Fruit fly (Drosophila melanogaster) whole organism, prepupa: ENCODE data around the gene CG11504.

ENCODE experiments used
- CG10631 ChIP-seq: fragments of 200-800 bp; sonication (Bioruptor generic); optimal IDR thresholded peaks from 2 replicates; lab custom pipeline; 2016; ENCODE audit warnings: missing biosample characterization, missing genetic modification characterization
- CG10669 ChIP-seq: fragments of 200-800 bp; sonication (Bioruptor generic); optimal IDR thresholded peaks from 3 replicates; lab custom pipeline; 2018; ENCODE audit warnings: missing biosample characterization, mild to moderate bottlenecking, missing genetic modification characterization, moderate library complexity
- CG11294 ChIP-seq: fragments of 200-800 bp; sonication (Bioruptor generic); IDR thresholded peaks from 2 replicates; pipeline ENCODE4 v1.3.6; 2022; ENCODE audit warnings: missing biosample characterization, missing genetic modification characterization
- CG11762 ChIP-seq: fragments of 200-800 bp; sonication (Bioruptor generic); optimal IDR thresholded peaks from 3 replicates; lab custom pipeline; 2016; ENCODE audit warnings: missing biosample characterization, missing genetic modification characterization; ENCODE audit not compliant: insufficient read depth
- CG11902 ChIP-seq: fragments of 200-800 bp; sonication (Bioruptor generic); optimal IDR thresholded peaks from 3 replicates; lab custom pipeline; 2016; ENCODE audit warnings: missing biosample characterization, missing genetic modification characterization
- CG15336 ChIP-seq: fragments of 200-800 bp; sonication (Bioruptor generic); IDR thresholded peaks from 2 replicates; pipeline ENCODE4 v1.3.6; 2022; ENCODE audit warnings: missing biosample characterization, missing genetic modification characterization
- CG1621 ChIP-seq: fragments of 200-800 bp; sonication (Bioruptor generic); optimal IDR thresholded peaks from 3 replicates; lab custom pipeline; 2018; ENCODE audit warnings: missing biosample characterization, mild to moderate bottlenecking, missing genetic modification characterization
- CG16779 ChIP-seq: fragments of 200-800 bp; sonication (Bioruptor generic); optimal IDR thresholded peaks from 3 replicates; lab custom pipeline; 2017; ENCODE audit warnings: missing biosample characterization, mild to moderate bottlenecking, missing genetic modification characterization
- CG3032 ChIP-seq: fragments of 200-800 bp; optimal IDR thresholded peaks from 2 replicates; lab custom pipeline; 2019; ENCODE audit warnings: missing biosample characterization, mild to moderate bottlenecking, missing genetic modification characterization, moderate library complexity
- CG31627 ChIP-seq: fragments of 200-800 bp; sonication (Bioruptor generic); optimal IDR thresholded peaks from 3 replicates; lab custom pipeline; 2016; ENCODE audit warnings: missing biosample characterization, missing genetic modification characterization
- CG34406 ChIP-seq: fragments of 200-800 bp; sonication (Bioruptor generic); optimal IDR thresholded peaks from 3 replicates; lab custom pipeline; 2016; ENCODE audit warnings: missing biosample characterization, missing genetic modification characterization
- CG3919 ChIP-seq: fragments of 200-800 bp; sonication (Bioruptor generic); optimal IDR thresholded peaks from 3 replicates; lab custom pipeline; 2016; ENCODE audit warnings: missing biosample characterization, missing genetic modification characterization
- CG6163 ChIP-seq: fragments of 200-800 bp; sonication (Bioruptor generic); IDR thresholded peaks from 3 replicates; pipeline ENCODE4 v1.3.6; 2022; ENCODE audit warnings: missing biosample characterization, missing genetic modification characterization
- CG6792 ChIP-seq: fragments of 200-800 bp; sonication (Bioruptor generic); optimal IDR thresholded peaks from 3 replicates; lab custom pipeline; 2016; ENCODE audit warnings: missing biosample characterization, missing genetic modification characterization
- CG6808 ChIP-seq: fragments of 200-800 bp; sonication (Bioruptor generic); optimal IDR thresholded peaks from 3 replicates; lab custom pipeline; 2017; ENCODE audit warnings: missing biosample characterization, missing genetic modification characterization, mild to moderate bottlenecking, moderate library complexity, missing genetic modification reagents
- CG7368 ChIP-seq: fragments of 200-800 bp; sonication (Bioruptor generic); optimal IDR thresholded peaks from 3 replicates; lab custom pipeline; 2016; ENCODE audit warnings: missing biosample characterization, missing genetic modification characterization
- CG8119 ChIP-seq: fragments of 200-800 bp; sonication (Bioruptor generic); IDR thresholded peaks from 3 replicates; pipeline ENCODE4 v1.3.6; 2022; ENCODE audit warnings: missing biosample characterization, missing genetic modification characterization
- CG8632 ChIP-seq: fragments of 200-800 bp; sonication (Bioruptor generic); optimal IDR thresholded peaks from 3 replicates; lab custom pipeline; 2016; ENCODE audit warnings: missing biosample characterization, missing genetic modification characterization
- CG9139 ChIP-seq: fragments of 200-800 bp; sonication (Bioruptor generic); optimal IDR thresholded peaks from 3 replicates; lab custom pipeline; 2017; ENCODE audit warnings: missing biosample characterization, mild to moderate bottlenecking, missing genetic modification characterization
- Eip75B ChIP-seq: fragments of 200-800 bp; sonication (Bioruptor generic); optimal IDR thresholded peaks from 3 replicates; lab custom pipeline; 2016; ENCODE audit warnings: missing biosample characterization, missing genetic modification characterization
- Eip78C ChIP-seq: fragments of 200-800 bp; sonication (Bioruptor generic); peaks from one replicate; lab custom pipeline; 2016; ENCODE audit warnings: missing biosample characterization, missing genetic modification characterization
- Eip93F ChIP-seq: fragments of 200-800 bp; sonication (Bioruptor generic); optimal IDR thresholded peaks from 2 replicates; lab custom pipeline; 2016; ENCODE audit warnings: missing biosample characterization, mild to moderate bottlenecking, missing genetic modification characterization
- Ets21C ChIP-seq: fragments of 200-800 bp; sonication (Bioruptor generic); optimal IDR thresholded peaks from 3 replicates; lab custom pipeline; 2016; ENCODE audit warnings: missing biosample characterization, missing genetic modification characterization
- Hr4 ChIP-seq: fragments of 200-800 bp; sonication (Bioruptor generic); optimal IDR thresholded peaks from 3 replicates; lab custom pipeline; 2016; ENCODE audit warnings: missing biosample characterization, missing genetic modification characterization
- OdsH ChIP-seq: fragments of 200-800 bp; sonication (Bioruptor generic); optimal IDR thresholded peaks from 3 replicates; lab custom pipeline; 2016; ENCODE audit warnings: missing biosample characterization, missing genetic modification characterization
- Smox ChIP-seq: fragments of 200-800 bp; sonication (Bioruptor generic); optimal IDR thresholded peaks from 3 replicates; lab custom pipeline; 2016; ENCODE audit warnings: missing biosample characterization, missing genetic modification characterization
- Sox102F ChIP-seq: fragments of 200-800 bp; sonication (Bioruptor generic); optimal IDR thresholded peaks from 2 replicates; lab custom pipeline; 2016; ENCODE audit warnings: missing biosample characterization, mild to moderate bottlenecking, missing genetic modification characterization
- Sox14 ChIP-seq: fragments of 200-800 bp; sonication (Bioruptor generic); optimal IDR thresholded peaks from 3 replicates; lab custom pipeline; 2016; ENCODE audit warnings: missing biosample characterization, missing genetic modification characterization
- Sox15 ChIP-seq: fragments of 200-800 bp; sonication (Bioruptor generic); optimal IDR thresholded peaks from 3 replicates; lab custom pipeline; 2016; ENCODE audit warnings: missing biosample characterization, missing genetic modification characterization
- achi ChIP-seq: fragments of 200-800 bp; sonication (Bioruptor generic); optimal IDR thresholded peaks from 3 replicates; lab custom pipeline; 2016; ENCODE audit warnings: missing biosample characterization, missing genetic modification characterization
- dac ChIP-seq: fragments of 200-800 bp; sonication (Bioruptor generic); optimal IDR thresholded peaks from 2 replicates; lab custom pipeline; 2017; ENCODE audit warnings: missing biosample characterization, mild to moderate bottlenecking, missing genetic modification characterization
- dsx ChIP-seq: fragments of 200-800 bp; optimal IDR thresholded peaks from 3 replicates; lab custom pipeline; 2019; ENCODE audit warnings: missing biosample characterization, mild to moderate bottlenecking, missing genetic modification characterization, moderate library complexity; ENCODE audit not compliant: poor library complexity, severe bottlenecking
- eg ChIP-seq: fragments of 200-800 bp; sonication (Bioruptor generic); IDR thresholded peaks from 3 replicates; pipeline ENCODE4 v1.3.6; 2022; ENCODE audit warnings: missing biosample characterization, missing genetic modification characterization
- esn ChIP-seq: fragments of 200-800 bp; sonication (Bioruptor generic); optimal IDR thresholded peaks from 2 replicates; lab custom pipeline; 2016; ENCODE audit warnings: missing biosample characterization, mild to moderate bottlenecking, missing genetic modification characterization, moderate library complexity
- fd59A ChIP-seq: fragments of 200-800 bp; sonication (Bioruptor generic); optimal IDR thresholded peaks from 2 replicates; lab custom pipeline; 2017; ENCODE audit warnings: missing biosample characterization, mild to moderate bottlenecking, missing genetic modification characterization, missing genetic modification reagents
- lz ChIP-seq: fragments of 200-800 bp; sonication (Bioruptor generic); optimal IDR thresholded peaks from 3 replicates; lab custom pipeline; 2016; ENCODE audit warnings: missing biosample characterization, missing genetic modification characterization
- net ChIP-seq: fragments of 200-800 bp; sonication (Bioruptor generic); optimal IDR thresholded peaks from 3 replicates; lab custom pipeline; 2016; ENCODE audit warnings: missing biosample characterization, missing genetic modification characterization
- pdm3 ChIP-seq: fragments of 200-800 bp; sonication (Bioruptor generic); optimal IDR thresholded peaks from 3 replicates; lab custom pipeline; 2016; ENCODE audit warnings: missing biosample characterization, missing genetic modification characterization
- spab ChIP-seq: fragments of 200-800 bp; sonication (Bioruptor generic); optimal IDR thresholded peaks from 2 replicates; lab custom pipeline; 2017; ENCODE audit warnings: missing biosample characterization, mild to moderate bottlenecking, missing genetic modification characterization, missing genetic modification reagents
- vri ChIP-seq: fragments of 200-800 bp; sonication (Bioruptor generic); optimal IDR thresholded peaks from 3 replicates; lab custom pipeline; 2016; ENCODE audit warnings: missing biosample characterization, mild to moderate bottlenecking, missing genetic modification characterization

Gene CG11504

dm6 chr3R:30030061-30030460, 32.4 kb downstream of the CG11504 start:
- no peak for TF ChIP-seq CG9139 (GFP tag; lab: Kevin White, UChicago)
- TF ChIP-seq vri, result no peak
- TF ChIP-seq dsx (GFP tag; lab: Kevin White, UChicago), result no peak
- TF ChIP-seq pdm3 (GFP tag; lab: Kevin White, UChicago), result no peak

dm6 chr3R:30032281-30032680, 34.6 kb downstream of the CG11504 start:
- no peak for TF ChIP-seq dac (GFP tag; lab: Kevin White, UChicago)
- no peak for TF ChIP-seq Ets21C (GFP tag; lab: Kevin White, UChicago)
- TF ChIP-seq CG7368 (GFP tag; lab: Kevin White, UChicago), result no peak
- no peak for TF ChIP-seq CG11902 (GFP tag; lab: Kevin White, UChicago)
- TF ChIP-seq CG6163, result no peak
- no peak for TF ChIP-seq CG6808 (GFP tag; lab: Kevin White, UChicago)
- TF ChIP-seq CG31627 (GFP tag; lab: Kevin White, UChicago), result no peak
- TF ChIP-seq CG6792 (GFP tag; lab: Kevin White, UChicago), result no peak
- no peak for TF ChIP-seq vri
- no peak for TF ChIP-seq CG11762
- no peak for TF ChIP-seq Eip93F (GFP tag; lab: Kevin White, UChicago)
- no peak for TF ChIP-seq CG8632 (GFP tag; lab: Kevin White, UChicago)
- TF ChIP-seq Eip75B (GFP tag; lab: Kevin White, UChicago), result no peak
- no peak for TF ChIP-seq CG10669 (GFP tag; lab: Kevin White, UChicago)
- TF ChIP-seq Smox (GFP tag; lab: Kevin White, UChicago), result no peak
- TF ChIP-seq CG1621 (tag; lab: Kevin White, UChicago), result no peak
- TF ChIP-seq OdsH (GFP tag; lab: Kevin White, UChicago), result no peak
- no peak for TF ChIP-seq Sox102F (GFP tag; lab: Kevin White, UChicago)

dm6 chr3R:30036609-30037008, 38.9 kb downstream of the CG11504 start, which contains the start of gene ZIPIC:
ZIPIC (minus strand) TSS chr3R:30036870.
- TF ChIP-seq CG6808 (GFP tag; lab: Kevin White, UChicago), result no peak
- TF ChIP-seq Sox14 (GFP tag; lab: Kevin White, UChicago), result no peak
- no peak for TF ChIP-seq eg (GFP tag; lab: Robert Waterston, UW)
- TF ChIP-seq esn, result no peak
- TF ChIP-seq spab (GFP tag; lab: Kevin White, UChicago), result no peak
- no peak for TF ChIP-seq CG31627 (GFP tag; lab: Kevin White, UChicago)
- TF ChIP-seq lz (GFP tag; lab: Kevin White, UChicago), result no peak
- TF ChIP-seq CG34406 (GFP tag; lab: Kevin White, UChicago), result no peak
- TF ChIP-seq achi (GFP tag; lab: Kevin White, UChicago), result no peak
- TF ChIP-seq Ets21C (GFP tag; lab: Kevin White, UChicago), result no peak
- no peak for TF ChIP-seq CG3032 (tag; lab: Kevin White, UChicago)
- no peak for TF ChIP-seq CG8119 (GFP tag; lab: Robert Waterston, UW)
- no peak for TF ChIP-seq Sox15 (GFP tag; lab: Kevin White, UChicago)
- TF ChIP-seq Eip75B (GFP tag; lab: Kevin White, UChicago), result no peak
- TF ChIP-seq CG3919 (GFP tag; lab: Kevin White, UChicago), result no peak
- no peak for TF ChIP-seq Smox (GFP tag; lab: Kevin White, UChicago)
- no peak for TF ChIP-seq CG11294 (GFP tag; lab: Robert Waterston, UW)

- TF ChIP-seq CG11902 (GFP tag; lab: Kevin White, UChicago) (no peak), Ets21C (GFP tag; lab: Kevin White, UChicago) (no peak), CG7368 (GFP tag; lab: Kevin White, UChicago) (no peak), CG10631 (no peak), CG11294 (GFP tag; lab: Robert Waterston, UW) (no peak), net (GFP tag; lab: Kevin White, UChicago) (no peak), dac (GFP tag; lab: Kevin White, UChicago) (no peak), CG9139 (GFP tag; lab: Kevin White, UChicago) (no peak), CG15336 (no peak), CG1621 (tag; lab: Kevin White, UChicago) (no peak), Hr4 (GFP tag; lab: Kevin White, UChicago) (no peak), Sox15 (GFP tag; lab: Kevin White, UChicago) (no peak), Eip78C (GFP tag; lab: Kevin White, UChicago) (no peak), dsx (GFP tag; lab: Kevin White, UChicago) (no peak), fd59A (no peak), CG16779 (tag; lab: Kevin White, UChicago) (no peak), CG6163 (no peak), CG34406 (GFP tag; lab: Kevin White, UChicago) (no peak), CG3919 (GFP tag; lab: Kevin White, UChicago) (no peak)
These were observed 39.9 kb downstream of the CG11504 start, which contains the start of gene ocn for dm6 chr3R:30037630-30038029. ocn (minus strand) TSS chr3R:30037730.
